Worm (Caenorhabditis elegans): ENCODE results near the gene cwp-2.

DNA sequence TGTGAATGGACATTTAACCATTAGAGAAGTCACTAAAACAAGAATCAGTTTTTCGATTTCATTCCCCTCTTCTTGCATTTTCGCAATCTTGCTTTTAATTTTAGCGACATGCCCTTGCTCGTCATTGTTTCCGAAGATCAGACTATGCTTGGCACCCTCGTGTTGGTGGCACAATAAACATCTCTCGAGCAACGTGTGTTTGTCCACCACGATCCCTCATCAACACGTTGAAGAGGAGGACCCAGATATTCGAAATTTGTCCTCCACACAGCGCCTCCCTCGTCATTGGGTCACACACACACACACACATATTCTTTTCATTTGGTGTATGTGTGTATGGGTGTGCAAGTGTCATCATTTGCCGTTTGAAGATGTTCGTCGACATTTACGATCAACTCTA, 22.9 kb upstream of the cwp-2 start, which contains the start of gene srd-32:
- no peak for TF ChIP-seq hmbx-1 (tag; optimal IDR thresholded peaks at IDR 0.05)
- no peak for TF ChIP-seq scrt-1 (GFP tag; IDR thresholded peaks at IDR 0.05)
- no peak for TF ChIP-seq hnd-1 (tag; optimal IDR thresholded peaks at IDR 0.05)
- TF ChIP-seq ama-1 (optimal IDR thresholded peaks at IDR 0.05), result no peak
- TF ChIP-seq hmg-4 (GFP tag; optimal IDR thresholded peaks at IDR 0.05), result no peak
- no peak for TF ChIP-seq B0310.2 (tag; optimal IDR thresholded peaks at IDR 0.05)
- TF ChIP-seq pes-1 (GFP tag; IDR thresholded peaks at IDR 0.05), result no peak
- TF ChIP-seq ceh-36 (tag; optimal IDR thresholded peaks at IDR 0.05), result no peak

All from whole organism, early embryonic.